Worm (Caenorhabditis elegans) whole organism, midembryonic: ENCODE results near the gene abf-4.

Experiments
- cog-1 ChIP-seq: sonication (generic microtip); optimal IDR thresholded peaks from 2 replicates; lab custom pipeline; 2016; ENCODE audit warnings: missing genetic modification characterization, missing compliant biosample characterization
- flt-1 ChIP-seq: fragments of 200-800 bp; sonication (Bioruptor generic); IDR thresholded peaks from 2 replicates; pipeline ENCODE4 v1.3.6; 2022; ENCODE audit warnings: missing genetic modification characterization, missing compliant biosample characterization
- tab-1 ChIP-seq: fragments of 200-800 bp; sonication (Bioruptor generic); IDR thresholded peaks from 2 replicates; pipeline ENCODE4 v1.3.6; 2022; ENCODE audit warnings: missing genetic modification characterization, missing compliant biosample characterization
- ztf-29 ChIP-seq: fragments of 200-800 bp; sonication (Bioruptor generic); IDR thresholded peaks from 2 replicates; pipeline ENCODE4 v1.3.6; 2022; ENCODE audit warnings: missing genetic modification reagents, missing genetic modification characterization, missing compliant biosample characterization

ce11 chrV:20561795-20562194 lies 3.6 kb upstream of the abf-4 start, which contains the start of gene F26F2.1:
- TF ChIP-seq flt-1 (GFP tag; lab: Robert Waterston, UW) (no peak), cog-1 (tag; lab: Kevin White, UChicago) (no peak), ztf-29 (GFP tag; lab: Robert Waterston, UW) (no peak), tab-1 (no peak)
